Worm (Caenorhabditis elegans) whole organism, L4 larva: Measurements from ENCODE around the gene nst-1.

ENCODE experiments used
- F26F4.8 ChIP-seq: fragments of 200-800 bp; sonication (Bioruptor generic); conservative IDR thresholded peaks from 2 replicates; pipeline ENCODE4 v1.3.6; 2022; ENCODE audit warnings: missing genetic modification characterization, missing compliant biosample characterization
- ceh-28 ChIP-seq: fragments of 150-350 bp; optimal IDR thresholded peaks from 2 replicates; lab custom pipeline; 2014; ENCODE audit warnings: missing biosample characterization, missing genetic modification reagents, missing genetic modification characterization
- ceh-44 ChIP-seq: fragments of 200-800 bp; sonication (Bioruptor generic); IDR thresholded peaks from 2 replicates; pipeline ENCODE4 v1.3.6; 2022; ENCODE audit warnings: missing genetic modification reagents, missing genetic modification characterization, missing compliant biosample characterization
- ceh-62 ChIP-seq: sonication (generic microtip); optimal IDR thresholded peaks from 2 replicates; lab custom pipeline; 2017; ENCODE audit warnings: missing biosample characterization, missing genetic modification characterization
- dmd-9 ChIP-seq: fragments of 200-800 bp; sonication (Bioruptor generic); IDR thresholded peaks from 2 replicates; pipeline ENCODE4 v1.3.6; 2022; ENCODE audit warnings: missing genetic modification reagents, missing genetic modification characterization, missing compliant biosample characterization
- fos-1 ChIP-seq: fragments of 150-350 bp; optimal IDR thresholded peaks from 2 replicates; lab custom pipeline; 2014; ENCODE audit warnings: missing biosample characterization, missing genetic modification characterization
- lin-38 ChIP-seq: fragments of 200-800 bp; sonication (Bioruptor generic); IDR thresholded peaks from 2 replicates; pipeline ENCODE4 v1.3.6; 2022; ENCODE audit warnings: missing genetic modification reagents, missing genetic modification characterization, missing compliant biosample characterization
- lsy-2 ChIP-seq, 2 experiments: fragments of 150-350 bp in 1 of 2; sonication (generic microtip) in 1 of 2; optimal IDR thresholded peaks; 2 replicates each; lab custom pipeline; 2014 to 2017; ENCODE audit warnings: missing biosample characterization in 2 of 2, missing genetic modification characterization in 2 of 2
- mdl-1 ChIP-seq, 2 experiments: fragments of 150-350 bp in 1 of 2; sonication (generic microtip) in 1 of 2; optimal IDR thresholded peaks; 2 replicates each; lab custom pipeline; 2014 to 2017; ENCODE audit warnings: missing biosample characterization in 2 of 2, missing genetic modification characterization in 2 of 2
- nhr-28 ChIP-seq: fragments of 150-350 bp; optimal IDR thresholded peaks from 2 replicates; lab custom pipeline; 2014; ENCODE audit warnings: missing biosample characterization, missing genetic modification characterization
- nhr-76 ChIP-seq: fragments of 150-350 bp; optimal IDR thresholded peaks from 2 replicates; lab custom pipeline; 2014; ENCODE audit warnings: missing biosample characterization, missing genetic modification characterization
- spr-3 ChIP-seq: fragments of 200-800 bp; sonication (Bioruptor generic); optimal IDR thresholded peaks from 2 replicates; lab custom pipeline; 2018; ENCODE audit warnings: mild to moderate bottlenecking, missing genetic modification characterization, missing compliant biosample characterization

- TF ChIP-seq ceh-44 (GFP tag; lab: Robert Waterston, UW) (no peak), nhr-28 (tag; lab: Kevin White, UChicago) (no peak), spr-3 (no peak), lsy-2 (tag; optimal IDR thresholded peaks at IDR 0.05; lab: Kevin White, UChicago) (no peak), mdl-1 (tag; optimal IDR thresholded peaks at IDR 0.05; lab: Kevin White, UChicago) (no peak), fos-1 (tag; lab: Kevin White, UChicago) (no peak), dmd-9 (no peak), nhr-76 (no peak), lin-38 (GFP tag; lab: Robert Waterston, UW) (no peak), ceh-62 (no peak), F26F4.8 (GFP tag; lab: Robert Waterston, UW) (no peak), ceh-28 (no peak)
Observed at ce11 chrII:8232489-8232888, 50.5 kb downstream of the nst-1 start, which contains the start of gene M110.7.
